Fruit fly (Drosophila melanogaster): ENCODE data around the gene Tcs6.

- TF ChIP-seq toe (GFP tag; optimal IDR thresholded peaks at IDR 0.05): no peak
- TF ChIP-seq Mnt (GFP tag; optimal IDR thresholded peaks at IDR 0.05): no peak
- TF ChIP-seq CG33017 (tag; optimal IDR thresholded peaks at IDR 0.05): no peak
- TF ChIP-seq pad (GFP tag; optimal IDR thresholded peaks at IDR 0.05): no peak
Measured at dm6 chr3R:26031968-26032610, 25.9 kb downstream of the Tcs6 start.
